Fruit fly (Drosophila melanogaster) whole organism, prepupa: ENCODE measurements around the gene CG2924.

Source experiments
- Blimp-1 ChIP-seq: fragments of 200-800 bp; sonication (Bioruptor generic); optimal IDR thresholded peaks from 3 replicates; lab custom pipeline; 2017; ENCODE audit warnings: missing biosample characterization, missing genetic modification characterization, mild to moderate bottlenecking, moderate library complexity, missing genetic modification reagents
- CG10631 ChIP-seq: fragments of 200-800 bp; sonication (Bioruptor generic); optimal IDR thresholded peaks from 2 replicates; lab custom pipeline; 2016; ENCODE audit warnings: missing biosample characterization, missing genetic modification characterization
- CG11294 ChIP-seq: fragments of 200-800 bp; sonication (Bioruptor generic); IDR thresholded peaks from 2 replicates; pipeline ENCODE4 v1.3.6; 2022; ENCODE audit warnings: missing biosample characterization, missing genetic modification characterization
- CG11762 ChIP-seq: fragments of 200-800 bp; sonication (Bioruptor generic); optimal IDR thresholded peaks from 3 replicates; lab custom pipeline; 2016; ENCODE audit warnings: missing biosample characterization, missing genetic modification characterization; ENCODE audit not compliant: insufficient read depth
- CG11902 ChIP-seq: fragments of 200-800 bp; sonication (Bioruptor generic); optimal IDR thresholded peaks from 3 replicates; lab custom pipeline; 2016; ENCODE audit warnings: missing biosample characterization, missing genetic modification characterization
- CG1621 ChIP-seq: fragments of 200-800 bp; sonication (Bioruptor generic); optimal IDR thresholded peaks from 3 replicates; lab custom pipeline; 2018; ENCODE audit warnings: missing biosample characterization, mild to moderate bottlenecking, missing genetic modification characterization
- CG16779 ChIP-seq: fragments of 200-800 bp; sonication (Bioruptor generic); optimal IDR thresholded peaks from 3 replicates; lab custom pipeline; 2017; ENCODE audit warnings: missing biosample characterization, mild to moderate bottlenecking, missing genetic modification characterization
- CG32006 ChIP-seq: fragments of 200-800 bp; sonication (Bioruptor generic); optimal IDR thresholded peaks from 3 replicates; lab custom pipeline; 2017; ENCODE audit warnings: missing biosample characterization, mild to moderate bottlenecking, missing genetic modification characterization
- CG34406 ChIP-seq: fragments of 200-800 bp; sonication (Bioruptor generic); optimal IDR thresholded peaks from 3 replicates; lab custom pipeline; 2016; ENCODE audit warnings: missing biosample characterization, missing genetic modification characterization
- CG3919 ChIP-seq: fragments of 200-800 bp; sonication (Bioruptor generic); optimal IDR thresholded peaks from 3 replicates; lab custom pipeline; 2016; ENCODE audit warnings: missing biosample characterization, missing genetic modification characterization
- CG6163 ChIP-seq: fragments of 200-800 bp; sonication (Bioruptor generic); IDR thresholded peaks from 3 replicates; pipeline ENCODE4 v1.3.6; 2022; ENCODE audit warnings: missing biosample characterization, missing genetic modification characterization
- CG6276 ChIP-seq: fragments of 200-800 bp; sonication (Bioruptor generic); optimal IDR thresholded peaks from 2 replicates; lab custom pipeline; 2017; ENCODE audit warnings: missing biosample characterization, mild to moderate bottlenecking, missing genetic modification characterization
- CG6792 ChIP-seq: fragments of 200-800 bp; sonication (Bioruptor generic); optimal IDR thresholded peaks from 3 replicates; lab custom pipeline; 2016; ENCODE audit warnings: missing biosample characterization, missing genetic modification characterization
- CG6854 ChIP-seq: fragments of 200-800 bp; sonication (Bioruptor generic); optimal IDR thresholded peaks from 2 replicates; lab custom pipeline; 2017; ENCODE audit warnings: missing biosample characterization, mild to moderate bottlenecking, missing genetic modification characterization
- CG8319 ChIP-seq: fragments of 200-800 bp; sonication (Bioruptor generic); optimal IDR thresholded peaks from 3 replicates; lab custom pipeline; 2016; ENCODE audit warnings: missing biosample characterization, missing genetic modification characterization
- CG8632 ChIP-seq: fragments of 200-800 bp; sonication (Bioruptor generic); optimal IDR thresholded peaks from 3 replicates; lab custom pipeline; 2016; ENCODE audit warnings: missing biosample characterization, missing genetic modification characterization
- CG9139 ChIP-seq: fragments of 200-800 bp; sonication (Bioruptor generic); optimal IDR thresholded peaks from 3 replicates; lab custom pipeline; 2017; ENCODE audit warnings: missing biosample characterization, mild to moderate bottlenecking, missing genetic modification characterization
- Eip75B ChIP-seq: fragments of 200-800 bp; sonication (Bioruptor generic); optimal IDR thresholded peaks from 3 replicates; lab custom pipeline; 2016; ENCODE audit warnings: missing biosample characterization, missing genetic modification characterization
- Eip93F ChIP-seq: fragments of 200-800 bp; sonication (Bioruptor generic); optimal IDR thresholded peaks from 2 replicates; lab custom pipeline; 2016; ENCODE audit warnings: missing biosample characterization, mild to moderate bottlenecking, missing genetic modification characterization
- Ets21C ChIP-seq: fragments of 200-800 bp; sonication (Bioruptor generic); optimal IDR thresholded peaks from 3 replicates; lab custom pipeline; 2016; ENCODE audit warnings: missing biosample characterization, missing genetic modification characterization
- Ets96B ChIP-seq: fragments of 200-800 bp; optimal IDR thresholded peaks from 2 replicates; lab custom pipeline; 2019; ENCODE audit warnings: missing biosample characterization, mild to moderate bottlenecking, missing genetic modification characterization, moderate library complexity
- Gug ChIP-seq: fragments of 200-800 bp; sonication (Bioruptor generic); IDR thresholded peaks from 2 replicates; pipeline ENCODE4 v1.3.6; 2022; ENCODE audit warnings: missing biosample characterization, missing genetic modification characterization
- Hr38 ChIP-seq: sonication (Bioruptor generic); optimal IDR thresholded peaks from 2 replicates; lab custom pipeline; 2016; ENCODE audit warnings: missing biosample characterization, missing genetic modification characterization
- Hr4 ChIP-seq: fragments of 200-800 bp; sonication (Bioruptor generic); optimal IDR thresholded peaks from 3 replicates; lab custom pipeline; 2016; ENCODE audit warnings: missing biosample characterization, missing genetic modification characterization
- Lpt ChIP-seq: fragments of 200-800 bp; sonication (Bioruptor generic); optimal IDR thresholded peaks from 3 replicates; lab custom pipeline; 2016; ENCODE audit warnings: missing biosample characterization, missing genetic modification characterization
- Met ChIP-seq: fragments of 200-800 bp; sonication (Bioruptor generic); optimal IDR thresholded peaks from 3 replicates; lab custom pipeline; 2016; ENCODE audit warnings: missing biosample characterization, missing genetic modification characterization
- OdsH ChIP-seq: fragments of 200-800 bp; sonication (Bioruptor generic); optimal IDR thresholded peaks from 3 replicates; lab custom pipeline; 2016; ENCODE audit warnings: missing biosample characterization, missing genetic modification characterization
- Smox ChIP-seq: fragments of 200-800 bp; sonication (Bioruptor generic); optimal IDR thresholded peaks from 3 replicates; lab custom pipeline; 2016; ENCODE audit warnings: missing biosample characterization, missing genetic modification characterization
- Sox14 ChIP-seq: fragments of 200-800 bp; sonication (Bioruptor generic); optimal IDR thresholded peaks from 3 replicates; lab custom pipeline; 2016; ENCODE audit warnings: missing biosample characterization, missing genetic modification characterization
- Sox15 ChIP-seq: fragments of 200-800 bp; sonication (Bioruptor generic); optimal IDR thresholded peaks from 3 replicates; lab custom pipeline; 2016; ENCODE audit warnings: missing biosample characterization, missing genetic modification characterization
- achi ChIP-seq: fragments of 200-800 bp; sonication (Bioruptor generic); optimal IDR thresholded peaks from 3 replicates; lab custom pipeline; 2016; ENCODE audit warnings: missing biosample characterization, missing genetic modification characterization
- acj6 ChIP-seq: fragments of 200-800 bp; sonication (Bioruptor generic); optimal IDR thresholded peaks from 3 replicates; lab custom pipeline; 2016; ENCODE audit warnings: missing biosample characterization, missing genetic modification characterization
- cyc ChIP-seq: fragments of 200-800 bp; sonication (Bioruptor generic); optimal IDR thresholded peaks from 3 replicates; lab custom pipeline; 2016; ENCODE audit warnings: missing biosample characterization, missing genetic modification characterization
- dac ChIP-seq: fragments of 200-800 bp; sonication (Bioruptor generic); optimal IDR thresholded peaks from 2 replicates; lab custom pipeline; 2017; ENCODE audit warnings: missing biosample characterization, mild to moderate bottlenecking, missing genetic modification characterization
- eg ChIP-seq: fragments of 200-800 bp; sonication (Bioruptor generic); IDR thresholded peaks from 3 replicates; pipeline ENCODE4 v1.3.6; 2022; ENCODE audit warnings: missing biosample characterization, missing genetic modification characterization
- esn ChIP-seq: fragments of 200-800 bp; sonication (Bioruptor generic); optimal IDR thresholded peaks from 2 replicates; lab custom pipeline; 2016; ENCODE audit warnings: missing biosample characterization, mild to moderate bottlenecking, missing genetic modification characterization, moderate library complexity
- fd85E ChIP-seq: fragments of 200-800 bp; sonication (Bioruptor generic); optimal IDR thresholded peaks from 3 replicates; lab custom pipeline; 2016; ENCODE audit warnings: missing biosample characterization, missing genetic modification characterization
- fkh ChIP-seq: fragments of 200-800 bp; sonication (Bioruptor generic); optimal IDR thresholded peaks from 3 replicates; lab custom pipeline; 2017; ENCODE audit warnings: missing biosample characterization, mild to moderate bottlenecking, missing genetic modification characterization, moderate library complexity
- lz ChIP-seq: fragments of 200-800 bp; sonication (Bioruptor generic); optimal IDR thresholded peaks from 3 replicates; lab custom pipeline; 2016; ENCODE audit warnings: missing biosample characterization, missing genetic modification characterization
- net ChIP-seq: fragments of 200-800 bp; sonication (Bioruptor generic); optimal IDR thresholded peaks from 3 replicates; lab custom pipeline; 2016; ENCODE audit warnings: missing biosample characterization, missing genetic modification characterization
- salr ChIP-seq, 2 experiments: fragments of 200-800 bp; sonication (Bioruptor generic); optimal IDR thresholded peaks; 3 replicates each; lab custom pipeline; 2016 to 2018; ENCODE audit warnings: missing biosample characterization in 2 of 2, missing genetic modification characterization in 2 of 2, mild to moderate bottlenecking in 1 of 2
- spab ChIP-seq: fragments of 200-800 bp; sonication (Bioruptor generic); optimal IDR thresholded peaks from 2 replicates; lab custom pipeline; 2017; ENCODE audit warnings: missing biosample characterization, mild to moderate bottlenecking, missing genetic modification characterization, missing genetic modification reagents
- ss ChIP-seq, 2 experiments: fragments of 200-800 bp; sonication (Bioruptor generic); optimal IDR thresholded peaks; 2 replicates in 1 of 2; 3 replicates in 1 of 2; lab custom pipeline; 2017 to 2018; ENCODE audit warnings: mild to moderate bottlenecking in 2 of 2, missing biosample characterization in 2 of 2, missing genetic modification characterization in 2 of 2, moderate library complexity in 1 of 2
- svp ChIP-seq: fragments of 200-800 bp; sonication (Bioruptor generic); peaks from one replicate; lab custom pipeline; 2016; ENCODE audit warnings: missing biosample characterization, missing genetic modification characterization
- vri ChIP-seq: fragments of 200-800 bp; sonication (Bioruptor generic); optimal IDR thresholded peaks from 3 replicates; lab custom pipeline; 2016; ENCODE audit warnings: missing biosample characterization, mild to moderate bottlenecking, missing genetic modification characterization

CG2924 gene

dm6 chrX:2301069-2301508, 30.5 kb upstream of the CG2924 start (continued):
- TF ChIP-seq CG16779 (tag; lab: Kevin White, UChicago) (peak; percentile 38), CG3919 (GFP tag; lab: Kevin White, UChicago) (peak; percentile 37), svp (GFP tag; lab: Kevin White, UChicago) (peak; percentile 53), cyc (GFP tag; lab: Kevin White, UChicago) (peak; percentile 56), lz (GFP tag; lab: Kevin White, UChicago) (peak; percentile 67), CG1621 (tag; lab: Kevin White, UChicago) (peak; percentile 67), Sox15 (GFP tag; lab: Kevin White, UChicago) (peak; percentile 77), CG34406 (GFP tag; lab: Kevin White, UChicago) (peak; percentile 60), CG6792 (GFP tag; lab: Kevin White, UChicago) (peak; percentile 61), CG8319 (GFP tag; lab: Kevin White, UChicago) (peak; percentile 65), net (peak; percentile 47), CG6163 (peak; percentile 63), salr (GFP tag; optimal IDR thresholded peaks at IDR 0.05; lab: Kevin White, UChicago) (peak; percentile 31 to 55), Smox (peak; percentile 27), vri (no peak), CG6276 (GFP tag; lab: Kevin White, UChicago) (peak; percentile 47), ss (GFP tag; optimal IDR thresholded peaks at IDR 0.05; lab: Kevin White, UChicago) (peak; percentile 7 to 59), Lpt (peak; percentile 38), CG11762 (GFP tag; lab: Kevin White, UChicago) (peak; percentile 58), achi (GFP tag; lab: Kevin White, UChicago) (peak; percentile 70), fkh (GFP tag; lab: Kevin White, UChicago) (peak; percentile 76), CG9139 (GFP tag; lab: Kevin White, UChicago) (peak; percentile 48), Sox14 (GFP tag; lab: Kevin White, UChicago) (peak; percentile 9)

DNA sequence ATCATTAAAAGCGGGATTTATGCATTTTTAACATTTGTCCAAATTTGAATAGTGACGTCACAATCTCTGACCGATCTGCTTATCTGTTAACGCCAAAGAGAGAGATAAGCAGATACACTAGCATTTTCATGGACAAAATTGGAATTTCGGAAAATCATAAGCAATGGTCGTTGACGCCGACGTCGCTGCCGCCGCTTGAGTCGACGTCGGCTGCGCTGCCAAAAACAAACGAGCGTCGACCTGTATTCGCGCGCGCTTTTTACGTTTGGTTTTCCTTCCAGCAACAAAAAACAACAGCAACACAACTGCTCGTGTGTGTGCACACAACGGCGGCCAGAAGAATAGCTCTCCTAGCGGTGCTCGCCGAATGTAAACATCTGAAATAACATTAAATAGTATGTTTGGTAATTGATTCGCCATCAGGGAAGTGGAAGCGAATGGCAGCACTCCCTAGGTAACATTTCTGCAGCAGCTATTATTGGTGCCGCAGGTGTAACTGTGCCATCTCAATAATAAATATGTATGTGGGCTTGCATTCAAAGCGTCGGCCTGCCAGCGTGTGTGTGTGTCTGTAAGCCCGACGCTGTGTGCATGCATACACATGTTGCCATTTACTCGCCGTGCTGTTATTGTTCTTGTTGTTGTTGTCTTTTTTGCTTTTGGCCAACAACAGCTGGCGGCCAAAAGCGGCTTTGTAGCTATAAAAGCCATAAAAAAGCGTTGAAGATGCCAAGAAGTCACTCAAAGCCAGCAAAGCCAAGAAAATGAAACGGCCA, 29.9 kb upstream of the CG2924 start:
- TF ChIP-seq CG11902 (peak; percentile 98), CG11294 (peak; percentile 99), Met (GFP tag; lab: Kevin White, UChicago) (peak; percentile 100), Eip93F (peak; percentile 97), CG10631 (GFP tag; lab: Kevin White, UChicago) (peak; percentile 99), Sox15 (GFP tag; lab: Kevin White, UChicago) (peak; percentile 99), CG9139 (GFP tag; lab: Kevin White, UChicago) (peak; percentile 97), esn (GFP tag; lab: Kevin White, UChicago) (peak; percentile 99), Hr4 (GFP tag; lab: Kevin White, UChicago) (peak; percentile 99), CG32006 (GFP tag; lab: Kevin White, UChicago) (peak; percentile 99), Lpt (peak; percentile 97), CG16779 (tag; lab: Kevin White, UChicago) (peak; percentile 98), CG34406 (GFP tag; lab: Kevin White, UChicago) (peak; percentile 99), spab (GFP tag; lab: Kevin White, UChicago) (peak; percentile 98), Ets96B (tag; lab: Kevin White, UChicago) (peak; percentile 99), salr (GFP tag; optimal IDR thresholded peaks at IDR 0.05; lab: Kevin White, UChicago) (peak; percentile 91 to 99), vri (peak; percentile 99), fkh (GFP tag; lab: Kevin White, UChicago) (peak; percentile 85), net (peak; percentile 98), CG6276 (GFP tag; lab: Kevin White, UChicago) (peak; percentile 99), CG11762 (GFP tag; lab: Kevin White, UChicago) (peak; percentile 97), CG8632 (GFP tag; lab: Kevin White, UChicago) (peak; percentile 99), CG6792 (GFP tag; lab: Kevin White, UChicago) (peak; percentile 99), Blimp-1 (GFP tag; lab: Kevin White, UChicago) (peak; percentile 97), ss (GFP tag; optimal IDR thresholded peaks at IDR 0.05; lab: Kevin White, UChicago) (peak; percentile 96 to 99), svp (GFP tag; lab: Kevin White, UChicago) (peak; percentile 100), eg (GFP tag; lab: Robert Waterston, UW) (peak; percentile 99), fd85E (peak; percentile 91), acj6 (GFP tag; lab: Kevin White, UChicago) (peak; percentile 99), Gug (GFP tag; lab: Robert Waterston, UW) (peak; percentile 99), CG1621 (tag; lab: Kevin White, UChicago) (peak; percentile 99), Smox (peak; percentile 99), Ets21C (GFP tag; lab: Kevin White, UChicago) (peak; percentile 98), dac (peak; percentile 99), Eip75B (GFP tag; lab: Kevin White, UChicago) (peak; percentile 98), Hr38 (GFP tag; lab: Kevin White, UChicago) (peak; percentile 67), OdsH (GFP tag; lab: Kevin White, UChicago) (peak; percentile 99), CG6854 (GFP tag; lab: Kevin White, UChicago) (peak; percentile 99)
